Fruit fly (Drosophila melanogaster) whole organism, embryonic: ENCODE results near the gene corto.

Experiments used
- CG10147 ChIP-seq: fragments of 200-800 bp; sonication (Bioruptor generic); optimal IDR thresholded peaks from 2 replicates; lab custom pipeline; 2019; ENCODE audit warnings: missing biosample characterization, mild to moderate bottlenecking, missing genetic modification characterization, moderate library complexity
- CG10321 ChIP-seq: fragments of 200-800 bp; sonication (Bioruptor generic); IDR thresholded peaks from 2 replicates; pipeline ENCODE4 v1.3.6; 2022; ENCODE audit warnings: missing biosample characterization, missing genetic modification characterization
- CG11085 ChIP-seq: fragments of 200-800 bp; sonication (Bioruptor generic); IDR thresholded peaks from 2 replicates; pipeline ENCODE4 v1.3.6; 2022; ENCODE audit warnings: missing biosample characterization, missing genetic modification characterization
- CG11093 ChIP-seq: fragments of 200-800 bp; sonication (Bioruptor generic); IDR thresholded peaks from 3 replicates; pipeline ENCODE4 v1.3.6; 2022; ENCODE audit warnings: missing biosample characterization, missing genetic modification characterization
- CG12942 ChIP-seq: fragments of 200-800 bp; sonication (Bioruptor generic); optimal IDR thresholded peaks from 3 replicates; lab custom pipeline; 2016; ENCODE audit warnings: missing biosample characterization, missing genetic modification characterization
- CG13296 ChIP-seq: fragments of 200-800 bp; sonication (Bioruptor generic); optimal IDR thresholded peaks from 3 replicates; lab custom pipeline; 2018; ENCODE audit warnings: missing biosample characterization, mild to moderate bottlenecking, missing genetic modification characterization
- CG13624 ChIP-seq: fragments of 200-800 bp; sonication (Bioruptor generic); optimal IDR thresholded peaks from 2 replicates; lab custom pipeline; 2016; ENCODE audit warnings: missing biosample characterization, missing genetic modification characterization
- CG1647 ChIP-seq: fragments of 200-800 bp; sonication (Bioruptor generic); optimal IDR thresholded peaks from 3 replicates; lab custom pipeline; 2016; ENCODE audit warnings: missing biosample characterization, missing genetic modification characterization
- CG16863 ChIP-seq: fragments of 200-800 bp; sonication (Bioruptor generic); optimal IDR thresholded peaks from 3 replicates; lab custom pipeline; 2016; ENCODE audit warnings: missing biosample characterization, missing genetic modification characterization
- CG17568 ChIP-seq: fragments of 200-800 bp; sonication (Bioruptor generic); optimal IDR thresholded peaks from 2 replicates; lab custom pipeline; 2018; ENCODE audit warnings: missing biosample characterization, mild to moderate bottlenecking, missing genetic modification characterization, moderate library complexity
- CG18764 ChIP-seq: fragments of 200-800 bp; sonication (Bioruptor generic); optimal IDR thresholded peaks from 3 replicates; lab custom pipeline; 2016; ENCODE audit warnings: missing biosample characterization, missing genetic modification characterization
- CG2120 ChIP-seq: fragments of 200-800 bp; sonication (Bioruptor generic); optimal IDR thresholded peaks from 3 replicates; lab custom pipeline; 2016; ENCODE audit warnings: missing biosample characterization, missing genetic modification characterization
- CG34422 ChIP-seq: fragments of 200-800 bp; sonication (Bioruptor generic); IDR thresholded peaks from 3 replicates; pipeline ENCODE4 v1.3.6; 2022; ENCODE audit warnings: missing biosample characterization, missing genetic modification characterization
- CG5245 ChIP-seq: fragments of 200-800 bp; sonication (Bioruptor generic); optimal IDR thresholded peaks from 3 replicates; lab custom pipeline; 2016; ENCODE audit warnings: missing biosample characterization, missing genetic modification characterization
- CG7372 ChIP-seq: fragments of 200-800 bp; sonication (Bioruptor generic); IDR thresholded peaks from 2 replicates; pipeline ENCODE4 v1.3.6; 2022; ENCODE audit warnings: missing biosample characterization, missing genetic modification characterization
- CG7745 ChIP-seq: fragments of 200-800 bp; sonication (Bioruptor generic); optimal IDR thresholded peaks from 2 replicates; lab custom pipeline; 2018; ENCODE audit warnings: missing biosample characterization, mild to moderate bottlenecking, missing genetic modification characterization, moderate library complexity
- CG9797 ChIP-seq: fragments of 200-800 bp; sonication (Bioruptor generic); optimal IDR thresholded peaks from 3 replicates; lab custom pipeline; 2018; ENCODE audit warnings: missing biosample characterization, mild to moderate bottlenecking, missing genetic modification characterization
- D19A ChIP-seq: fragments of 200-800 bp; optimal IDR thresholded peaks from 3 replicates; lab custom pipeline; 2019; ENCODE audit warnings: missing biosample characterization, mild to moderate bottlenecking, missing genetic modification characterization, moderate library complexity
- Dek ChIP-seq: fragments of 200-800 bp; sonication (Bioruptor generic); optimal IDR thresholded peaks from 3 replicates; lab custom pipeline; 2019; ENCODE audit warnings: missing biosample characterization, mild to moderate bottlenecking, missing genetic modification characterization, moderate library complexity
- Dp ChIP-seq: fragments of 200-800 bp; sonication (Bioruptor generic); optimal IDR thresholded peaks from 2 replicates; lab custom pipeline; 2018; ENCODE audit warnings: missing biosample characterization, mild to moderate bottlenecking, missing genetic modification characterization, moderate library complexity
- E2f2 ChIP-seq: fragments of 200-800 bp; sonication (Bioruptor generic); IDR thresholded peaks from 2 replicates; pipeline ENCODE4 v1.3.6; 2022; ENCODE audit warnings: missing biosample characterization, missing genetic modification characterization
- Elba2 ChIP-seq: fragments of 200-800 bp; sonication (Bioruptor generic); optimal IDR thresholded peaks from 3 replicates; lab custom pipeline; 2016; ENCODE audit warnings: missing biosample characterization, missing genetic modification characterization
- Ets97D ChIP-seq: fragments of 200-800 bp; sonication (Bioruptor generic); optimal IDR thresholded peaks from 3 replicates; lab custom pipeline; 2016; ENCODE audit warnings: missing biosample characterization, missing genetic modification characterization
- Hr3 ChIP-seq: fragments of 200-800 bp; sonication (Bioruptor generic); optimal IDR thresholded peaks from 3 replicates; lab custom pipeline; 2016; ENCODE audit warnings: missing biosample characterization, missing genetic modification characterization
- Kr ChIP-seq: fragments of 200-800 bp; sonication (Bioruptor generic); optimal IDR thresholded peaks from 2 replicates; lab custom pipeline; 2017; ENCODE audit warnings: missing biosample characterization, mild to moderate bottlenecking, missing genetic modification characterization
- Lpt ChIP-seq: fragments of >200 bp; optimal IDR thresholded peaks from 2 replicates; lab custom pipeline; 2018; ENCODE audit warnings: missing biosample characterization, missing genetic modification characterization
- Med ChIP-seq: fragments of 200-800 bp; sonication (Bioruptor generic); peaks from one replicate; lab custom pipeline; 2016; ENCODE audit warnings: missing biosample characterization, missing genetic modification characterization, mild to moderate bottlenecking, inconsistent platforms, moderate library complexity
- Mrtf ChIP-seq: fragments of 200-800 bp; sonication (Bioruptor generic); IDR thresholded peaks from 3 replicates; pipeline ENCODE4 v1.3.6; 2022; ENCODE audit warnings: missing biosample characterization, missing genetic modification characterization
- NC2β ChIP-seq: fragments of 200-800 bp; sonication (Bioruptor generic); optimal IDR thresholded peaks from 2 replicates; lab custom pipeline; 2016; ENCODE audit warnings: missing biosample characterization, missing genetic modification characterization
- Rfx ChIP-seq: fragments of 200-800 bp; sonication (Bioruptor generic); IDR thresholded peaks from 2 replicates; pipeline ENCODE4 v1.3.6; 2022; ENCODE audit warnings: missing biosample characterization, missing genetic modification characterization
- Sin3A ChIP-seq: fragments of >200 bp; optimal IDR thresholded peaks from 2 replicates; lab custom pipeline; 2018
- Sox100B ChIP-seq: fragments of 200-800 bp; sonication (Bioruptor generic); optimal IDR thresholded peaks from 3 replicates; lab custom pipeline; 2018; ENCODE audit warnings: missing biosample characterization, mild to moderate bottlenecking, missing genetic modification characterization
- btn ChIP-seq: fragments of 200-800 bp; sonication (Bioruptor generic); optimal IDR thresholded peaks from 2 replicates; lab custom pipeline; 2016; ENCODE audit warnings: missing biosample characterization, missing genetic modification characterization
- caup ChIP-seq: fragments of 200-800 bp; sonication (Bioruptor generic); optimal IDR thresholded peaks from 3 replicates; lab custom pipeline; 2017; ENCODE audit warnings: missing biosample characterization, mild to moderate bottlenecking, missing genetic modification characterization, moderate library complexity; ENCODE audit not compliant: severe bottlenecking
- chn ChIP-seq: fragments of 200-800 bp; sonication (Bioruptor generic); optimal IDR thresholded peaks from 2 replicates; lab custom pipeline; 2016; ENCODE audit warnings: missing biosample characterization, missing genetic modification characterization
- crol ChIP-seq: fragments of 200-800 bp; sonication (Bioruptor generic); IDR thresholded peaks from 2 replicates; pipeline ENCODE4 v1.3.6; 2022; ENCODE audit warnings: missing biosample characterization, missing genetic modification characterization
- en ChIP-seq: fragments of 200-800 bp; sonication (Bioruptor generic); optimal IDR thresholded peaks from 2 replicates; lab custom pipeline; 2016; ENCODE audit warnings: missing biosample characterization, missing genetic modification characterization
- fd3F ChIP-seq: fragments of 200-800 bp; sonication (Bioruptor generic); optimal IDR thresholded peaks from 2 replicates; lab custom pipeline; 2018; ENCODE audit warnings: missing biosample characterization, mild to moderate bottlenecking, missing genetic modification characterization, moderate library complexity
- ftz-f1 ChIP-seq: fragments of 200-800 bp; sonication (Bioruptor generic); optimal IDR thresholded peaks from 2 replicates; lab custom pipeline; 2016; ENCODE audit warnings: missing biosample characterization, missing genetic modification characterization
- gcm ChIP-seq: fragments of 200-800 bp; sonication (Bioruptor generic); optimal IDR thresholded peaks from 2 replicates; lab custom pipeline; 2019; ENCODE audit warnings: missing biosample characterization, mild to moderate bottlenecking, missing genetic modification characterization, moderate library complexity
- grau ChIP-seq: fragments of 200-800 bp; optimal IDR thresholded peaks from 3 replicates; lab custom pipeline; 2019; ENCODE audit warnings: missing biosample characterization, mild to moderate bottlenecking, missing genetic modification characterization, moderate library complexity
- gro ChIP-seq: fragments of 200-800 bp; sonication (Bioruptor generic); optimal IDR thresholded peaks from 2 replicates; lab custom pipeline; 2016; ENCODE audit warnings: missing biosample characterization, missing genetic modification characterization
- nmo ChIP-seq: fragments of 200-800 bp; sonication (Bioruptor generic); optimal IDR thresholded peaks from 2 replicates; lab custom pipeline; 2018; ENCODE audit warnings: missing biosample characterization, mild to moderate bottlenecking, missing genetic modification characterization, moderate library complexity
- onecut ChIP-seq: fragments of 200-800 bp; sonication (Bioruptor generic); IDR thresholded peaks from 2 replicates; pipeline ENCODE4 v1.3.6; 2022; ENCODE audit warnings: missing biosample characterization, missing genetic modification characterization
- org-1 ChIP-seq: fragments of 200-800 bp; sonication (Bioruptor generic); optimal IDR thresholded peaks from 2 replicates; lab custom pipeline; 2017; ENCODE audit warnings: missing biosample characterization, missing genetic modification characterization
- psq ChIP-seq: fragments of 200-800 bp; sonication (Bioruptor generic); optimal IDR thresholded peaks from 2 replicates; lab custom pipeline; 2017; ENCODE audit warnings: missing biosample characterization, missing genetic modification characterization
- pum ChIP-seq: fragments of 200-800 bp; sonication (Bioruptor generic); optimal IDR thresholded peaks from 2 replicates; lab custom pipeline; 2016; ENCODE audit warnings: missing biosample characterization, missing genetic modification characterization
- so ChIP-seq: fragments of 200-800 bp; sonication (Bioruptor generic); IDR thresholded peaks from 3 replicates; pipeline ENCODE4 v1.3.6; 2022; ENCODE audit warnings: missing biosample characterization, missing genetic modification characterization
- tgo ChIP-seq: fragments of 200-800 bp; sonication (Bioruptor generic); IDR thresholded peaks from 3 replicates; pipeline ENCODE4 v1.3.6; 2022; ENCODE audit warnings: missing biosample characterization, missing genetic modification characterization
- wdn ChIP-seq: fragments of 200-800 bp; sonication (Bioruptor generic); IDR thresholded peaks from 2 replicates; pipeline ENCODE4 v1.3.6; 2022; ENCODE audit warnings: missing biosample characterization, missing genetic modification characterization
- z ChIP-seq: fragments of 200-800 bp; sonication (Bioruptor generic); IDR thresholded peaks from 3 replicates; pipeline ENCODE4 v1.3.6; 2022; ENCODE audit warnings: missing biosample characterization, missing genetic modification characterization
- zfh2 ChIP-seq: fragments of 200-800 bp; sonication (Bioruptor generic); optimal IDR thresholded peaks from 2 replicates; lab custom pipeline; 2016; ENCODE audit warnings: missing biosample characterization, missing genetic modification characterization

corto gene

DNA sequence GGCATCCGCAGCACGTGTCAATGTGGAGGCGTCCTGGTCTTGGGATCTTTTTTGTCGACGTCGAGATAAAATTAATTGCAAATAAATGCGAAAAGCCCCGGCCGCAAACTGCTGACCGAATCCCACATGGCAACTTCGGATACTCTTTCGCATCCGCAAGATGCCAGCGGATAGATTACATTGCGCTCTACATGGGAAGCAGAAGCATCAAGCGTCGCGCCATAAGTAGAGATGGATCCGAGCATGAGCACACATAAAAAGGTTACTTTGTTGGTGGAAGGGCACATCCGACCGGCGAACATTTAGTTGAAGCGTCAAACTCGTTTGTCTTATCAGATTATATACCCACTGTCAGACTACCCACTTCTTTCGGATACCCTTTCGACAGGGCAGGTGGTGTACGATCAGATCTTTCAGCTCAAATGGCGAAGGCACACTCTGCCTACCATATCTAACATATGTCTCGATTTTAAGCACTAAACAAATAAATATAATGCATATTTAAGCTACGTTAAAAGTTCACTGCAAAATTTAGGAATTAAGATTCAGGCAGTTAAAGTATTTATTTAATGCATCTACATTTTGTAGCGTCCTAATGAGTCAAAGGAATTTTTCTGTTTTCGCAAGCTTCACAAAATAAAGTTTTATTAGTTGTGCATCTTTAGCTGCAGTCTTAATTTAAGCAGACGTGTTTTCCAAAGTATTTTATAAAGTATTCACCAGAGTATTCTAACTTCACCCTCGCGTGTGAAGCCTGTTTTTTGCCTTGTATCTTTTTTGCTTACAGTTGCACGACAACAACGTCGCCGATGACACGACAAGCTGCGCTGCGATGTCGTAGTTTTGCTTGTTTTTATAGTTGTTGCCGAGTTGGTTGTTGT lies 44.6 kb downstream of the corto start (continued):
- TF ChIP-seq onecut (GFP tag; lab: Robert Waterston, UW) = no peak
- peak; percentile 88 for TF ChIP-seq D19A (tag; lab: Kevin White, UChicago)
- TF ChIP-seq CG34422 (GFP tag; lab: Robert Waterston, UW) = no peak
- no peak for TF ChIP-seq NC2β (GFP tag; lab: Kevin White, UChicago)
- TF ChIP-seq Dp (GFP tag; lab: Kevin White, UChicago) = no peak
- TF ChIP-seq CG5245 (GFP tag; lab: Kevin White, UChicago) = no peak
- no peak for TF ChIP-seq CG9797 (GFP tag; lab: Kevin White, UChicago)
- no peak for TF ChIP-seq Lpt (GFP tag; lab: Kevin White, UChicago)
- no peak for TF ChIP-seq CG12942 (GFP tag; lab: Kevin White, UChicago)
- no peak for TF ChIP-seq grau (tag; lab: Kevin White, UChicago)
- TF ChIP-seq so = no peak
- no peak for TF ChIP-seq pum (GFP tag; lab: Kevin White, UChicago)
- no peak for TF ChIP-seq Rfx (GFP tag; lab: Robert Waterston, UW)
- TF ChIP-seq z (GFP tag; lab: Robert Waterston, UW) = 0 out of 3 replicates have a peak, but pooled peaks have one; percentile 41
- no peak for TF ChIP-seq Elba2
- no peak for TF ChIP-seq CG11085 (GFP tag; lab: Robert Waterston, UW)
- no peak for TF ChIP-seq E2f2 (GFP tag; lab: Robert Waterston, UW)
- TF ChIP-seq Sox100B (GFP tag; lab: Kevin White, UChicago) = peak; percentile 14
- no peak for TF ChIP-seq Kr (GFP tag; lab: Kevin White, UChicago)
- TF ChIP-seq CG13624 (GFP tag; lab: Kevin White, UChicago) = no peak
- TF ChIP-seq nmo (GFP tag; lab: Kevin White, UChicago) = peak; percentile 31
- TF ChIP-seq fd3F (GFP tag; lab: Kevin White, UChicago) = no peak
- no peak for TF ChIP-seq Ets97D (GFP tag; lab: Kevin White, UChicago)
- TF ChIP-seq CG2120 = peak; percentile 12
- no peak for TF ChIP-seq gcm (GFP tag; lab: Kevin White, UChicago)
- TF ChIP-seq Mrtf (GFP tag; lab: Robert Waterston, UW) = no peak
- no peak for TF ChIP-seq tgo (GFP tag; lab: Robert Waterston, UW)
- TF ChIP-seq Dek (tag; lab: Kevin White, UChicago) = no peak
- no peak for TF ChIP-seq psq
- TF ChIP-seq CG7745 (tag; lab: Kevin White, UChicago) = no peak
- TF ChIP-seq CG17568 (GFP tag; lab: Kevin White, UChicago) = no peak
- no peak for TF ChIP-seq CG13296
- no peak for TF ChIP-seq Hr3 (GFP tag; lab: Kevin White, UChicago)
- no peak for TF ChIP-seq CG10321 (GFP tag; lab: Robert Waterston, UW)
- TF ChIP-seq Med (GFP tag; lab: Kevin White, UChicago) = peak; percentile 44
- TF ChIP-seq CG11093 = no peak
- no peak for TF ChIP-seq ftz-f1 (GFP tag; lab: Kevin White, UChicago)
- TF ChIP-seq CG10147 (GFP tag; lab: Kevin White, UChicago) = no peak
- TF ChIP-seq en (GFP tag; lab: Kevin White, UChicago) = no peak
- TF ChIP-seq gro (GFP tag; lab: Kevin White, UChicago) = no peak
- no peak for TF ChIP-seq Sin3A (lab: Kevin White, UChicago)
- no peak for TF ChIP-seq CG7372
- TF ChIP-seq crol (GFP tag; lab: Robert Waterston, UW) = no peak
- no peak for TF ChIP-seq caup
- no peak for TF ChIP-seq CG18764 (GFP tag; lab: Kevin White, UChicago)
- no peak for TF ChIP-seq CG1647 (GFP tag; lab: Kevin White, UChicago)
- no peak for TF ChIP-seq org-1 (GFP tag; lab: Kevin White, UChicago)
- TF ChIP-seq zfh2 (GFP tag; lab: Kevin White, UChicago) = no peak
- TF ChIP-seq CG16863 (GFP tag; lab: Kevin White, UChicago) = no peak
- no peak for TF ChIP-seq wdn (GFP tag; lab: Robert Waterston, UW)
- TF ChIP-seq btn (GFP tag; lab: Kevin White, UChicago) = no peak
- no peak for TF ChIP-seq chn (GFP tag; lab: Kevin White, UChicago)
